Worm (Caenorhabditis elegans): ENCODE data around the gene fip-5.

Gene fip-5

ce11 chrX:10333301-10333854, 30.8 kb downstream of the fip-5 start, which contains the start of gene R07E3.4 (continued):
- TF ChIP-seq zfp-2 (tag; optimal IDR thresholded peaks at IDR 0.05): no peak
- TF ChIP-seq php-3 (GFP tag; IDR thresholded peaks at IDR 0.05): 0 out of 2 replicates have a peak, but pooled peaks have one; percentile 55
- peak in 1 of 2 experiments; percentile 9 for TF ChIP-seq lsy-2 (tag; optimal IDR thresholded peaks at IDR 0.05)
- TF ChIP-seq F49E8.2 (tag; optimal IDR thresholded peaks at IDR 0.05; ENCODE audit: borderline replicate concordance): no peak
- TF ChIP-seq mxl-2 (GFP tag; conservative IDR thresholded peaks at IDR 0.05): peak; percentile 98
- TF ChIP-seq lin-39 (tag; optimal IDR thresholded peaks at IDR 0.05): no peak
- no peak for TF ChIP-seq zip-11 (GFP tag; IDR thresholded peaks at IDR 0.05)
- TF ChIP-seq lin-1 (GFP tag; IDR thresholded peaks at IDR 0.05): peak; percentile 47; the same call in 1 of the 2 replicates
- TF ChIP-seq dve-1 (tag; optimal IDR thresholded peaks at IDR 0.05; ENCODE audit: insufficient read depth): peak; percentile 62
- no peak for TF ChIP-seq T20F7.1 (GFP tag; optimal IDR thresholded peaks at IDR 0.05)
- no peak for TF ChIP-seq unc-62 (GFP tag; optimal IDR thresholded peaks at IDR 0.05 in 1 of 2)
- TF ChIP-seq unc-62 (tag; optimal IDR thresholded peaks at IDR 0.05): no peak
- no peak for TF ChIP-seq duxl-1 (tag; optimal IDR thresholded peaks at IDR 0.05; ENCODE audit: poor library complexity)
- TF ChIP-seq pha-4 (GFP tag; IDR thresholded peaks at IDR 0.05): no peak
- TF ChIP-seq pha-4 (tag; optimal IDR thresholded peaks at IDR 0.05): no peak
- no peak for TF ChIP-seq dmd-9 (GFP tag; IDR thresholded peaks at IDR 0.05)
- TF ChIP-seq hlh-30 (tag; optimal IDR thresholded peaks at IDR 0.05; ENCODE audit: insufficient read depth): peak; percentile 1
- TF ChIP-seq mdt-29 (GFP tag; IDR thresholded peaks at IDR 0.05): no peak
- TF ChIP-seq mxl-3 (GFP tag; optimal IDR thresholded peaks at IDR 0.05): no peak
- TF ChIP-seq nhr-28 (tag; optimal IDR thresholded peaks at IDR 0.05): peak; percentile 96
- TF ChIP-seq gei-8 (GFP tag; optimal IDR thresholded peaks at IDR 0.05): no peak
- no peak for TF ChIP-seq pqm-1 (tag; optimal IDR thresholded peaks at IDR 0.05)
- no peak for TF ChIP-seq ceh-62 (tag; optimal IDR thresholded peaks at IDR 0.05)
- TF ChIP-seq ceh-32 (tag; optimal IDR thresholded peaks at IDR 0.05; ENCODE audit: poor library complexity): no peak
- TF ChIP-seq hlh-11 (tag; optimal IDR thresholded peaks at IDR 0.05): peak; percentile 65
- no peak for TF ChIP-seq lir-3 (tag; optimal IDR thresholded peaks at IDR 0.05)
- no peak for TF ChIP-seq ama-1 (optimal IDR thresholded peaks at IDR 0.05)
- TF ChIP-seq nhr-25 (tag; optimal IDR thresholded peaks at IDR 0.05; ENCODE audit: borderline replicate concordance, insufficient read depth): no peak
- TF ChIP-seq nhr-77 (tag; optimal IDR thresholded peaks at IDR 0.05): no peak
- no peak for TF ChIP-seq snpc-1.2 (GFP tag; IDR thresholded peaks at IDR 0.05)
- TF ChIP-seq lin-15B (tag; optimal IDR thresholded peaks at IDR 0.05): no peak
- no peak for TF ChIP-seq R02D3.7 (tag; optimal IDR thresholded peaks at IDR 0.05)
- TF ChIP-seq ces-1 (GFP tag; optimal IDR thresholded peaks at IDR 0.05): no peak
- no peak for TF ChIP-seq ZK546.5 (tag; optimal IDR thresholded peaks at IDR 0.05)
- TF ChIP-seq zfp-3 (GFP tag; conservative IDR thresholded peaks at IDR 0.05): no peak
- no peak for TF ChIP-seq nhr-76 (tag; optimal IDR thresholded peaks at IDR 0.05)
- no peak for TF ChIP-seq ctbp-1 (GFP tag; IDR thresholded peaks at IDR 0.05)
- TF ChIP-seq dmd-6 (GFP tag; IDR thresholded peaks at IDR 0.05): peak; percentile 79
- TF ChIP-seq D1046.2 (GFP tag; IDR thresholded peaks at IDR 0.05): no peak
- TF ChIP-seq unc-130 (GFP tag; optimal IDR thresholded peaks at IDR 0.05): no peak
- TF ChIP-seq daf-19 (GFP tag; conservative IDR thresholded peaks at IDR 0.05): no peak
- TF ChIP-seq fkh-10 (GFP tag; optimal IDR thresholded peaks at IDR 0.05): no peak
- TF ChIP-seq ZK337.2 (GFP tag; IDR thresholded peaks at IDR 0.05): no peak
